Worm (Caenorhabditis elegans): ENCODE data around the gene nac-1.

DNA sequence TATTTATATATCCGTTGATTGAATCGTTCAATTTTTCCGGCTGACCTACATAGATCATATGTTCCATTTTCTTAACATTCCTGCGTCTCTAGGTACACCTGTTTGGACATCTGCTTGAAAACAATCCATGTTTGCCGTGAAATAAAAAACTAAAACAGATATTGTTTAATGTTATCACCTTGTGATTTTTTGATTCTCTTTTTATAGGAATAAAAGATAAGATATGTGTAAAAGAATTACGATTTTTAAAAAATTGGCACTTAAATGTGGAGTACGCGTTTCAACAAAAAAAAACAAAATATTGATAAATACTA lies 52.4 kb downstream of the nac-1 start:
- TF ChIP-seq zag-1 (tag; optimal IDR thresholded peaks at IDR 0.05): no peak
- peak; percentile 76 for TF ChIP-seq nhr-23 (tag; optimal IDR thresholded peaks at IDR 0.05)
- no peak for TF ChIP-seq ceh-82 (tag; optimal IDR thresholded peaks at IDR 0.05)
- no peak for TF ChIP-seq unc-39 (tag; optimal IDR thresholded peaks at IDR 0.05)
- TF ChIP-seq unc-62 (GFP tag; optimal IDR thresholded peaks at IDR 0.05): no peak
- no peak for TF ChIP-seq nhr-43 (tag; optimal IDR thresholded peaks at IDR 0.05; ENCODE audit: poor library complexity, severe bottlenecking)
- no peak for TF ChIP-seq ama-1 (optimal IDR thresholded peaks at IDR 0.05)

All from whole organism, L3 larva.